Fruit fly (Drosophila melanogaster) Kc167 (cell line): ENCODE results near the gene sip3.

Source experiments
- Myc ChIP-seq: fragments of >200 bp; optimal IDR thresholded peaks from 2 replicates; lab custom pipeline; 2017; ENCODE audit warnings: missing external identifiers
- Sin3A ChIP-seq: fragments of >200 bp; optimal IDR thresholded peaks from 2 replicates; lab custom pipeline; 2018; ENCODE audit warnings: missing external identifiers
- h ChIP-seq: fragments of >200 bp; optimal IDR thresholded peaks from 3 replicates; lab custom pipeline; 2018; ENCODE audit warnings: missing external identifiers
- insv ChIP-seq: fragments of >200 bp; optimal IDR thresholded peaks from 3 replicates; lab custom pipeline; 2018; ENCODE audit warnings: missing external identifiers
- psq ChIP-seq: fragments of >200 bp; optimal IDR thresholded peaks from 2 replicates; lab custom pipeline; 2017; ENCODE audit warnings: missing external identifiers
- ttk ChIP-seq: sonication (Bioruptor generic); optimal IDR thresholded peaks from 2 replicates; lab custom pipeline; 2017; ENCODE audit warnings: missing external identifiers

The sip3 gene

dm6 chr3R:31810073-31810530, 38.1 kb downstream of the sip3 start, which contains the start of gene Rift:
Gene Rift (minus strand): TSS chr3R:31810186.
- TF ChIP-seq ttk (no peak), psq (lab: Kevin White, UChicago) (no peak), insv (lab: Kevin White, UChicago) (no peak), Myc (lab: Kevin White, UChicago) (no peak), h (lab: Kevin White, UChicago) (no peak), Sin3A (lab: Kevin White, UChicago) (no peak)

dm6 chr3R:31812117-31812975, 40.3 kb downstream of the sip3 start, which contains the start of the genes FeCH and RhoGAP100F:
Gene FeCH (minus strand): TSS chr3R:31812296.
Gene RhoGAP100F (plus strand): TSS chr3R:31812609.
- TF ChIP-seq ttk (no peak), Sin3A (lab: Kevin White, UChicago) (no peak), h (lab: Kevin White, UChicago) (no peak), psq (lab: Kevin White, UChicago) (no peak), insv (lab: Kevin White, UChicago) (no peak)

- TF ChIP-seq Sin3A (lab: Kevin White, UChicago): no peak
- no peak for TF ChIP-seq Myc (lab: Kevin White, UChicago)
- no peak for TF ChIP-seq h (lab: Kevin White, UChicago)
- no peak for TF ChIP-seq insv (lab: Kevin White, UChicago)
- TF ChIP-seq psq (lab: Kevin White, UChicago): no peak
- no peak for TF ChIP-seq ttk
Measured at dm6 chr3R:31812976-31813298, 40.9 kb downstream of the sip3 start.

dm6 chr3R:31822462-31822861, 50.4 kb downstream of the sip3 start:
- TF ChIP-seq insv (lab: Kevin White, UChicago) (no peak), Sin3A (lab: Kevin White, UChicago) (no peak), ttk (no peak), h (lab: Kevin White, UChicago) (no peak), psq (lab: Kevin White, UChicago) (no peak), Myc (lab: Kevin White, UChicago) (no peak)

dm6 chr3R:31824200-31824599, 52.2 kb downstream of the sip3 start:
- TF ChIP-seq ttk: no peak
- TF ChIP-seq h (lab: Kevin White, UChicago): no peak
- no peak for TF ChIP-seq psq (lab: Kevin White, UChicago)
- TF ChIP-seq Myc (lab: Kevin White, UChicago): no peak
- TF ChIP-seq Sin3A (lab: Kevin White, UChicago): no peak
- TF ChIP-seq insv (lab: Kevin White, UChicago): no peak
